Worm (Caenorhabditis elegans): Measurements from ENCODE around the gene M151.7.

ce11 chrII:3595339-3595738, 26.8 kb upstream of the M151.7 start, which contains the start of gene Y49F6A.12:
- TF ChIP-seq ama-1 (optimal IDR thresholded peaks at IDR 0.05) (no peak), hlh-17 (GFP tag; optimal IDR thresholded peaks at IDR 0.05; ENCODE audit: borderline replicate concordance) (no peak), unc-86 (tag; optimal IDR thresholded peaks at IDR 0.05) (no peak), fos-1 (tag; optimal IDR thresholded peaks at IDR 0.05) (no peak), aha-1 (tag; optimal IDR thresholded peaks at IDR 0.05) (no peak), nhr-84 (tag; optimal IDR thresholded peaks at IDR 0.05) (no peak)
